Fruit fly (Drosophila melanogaster) whole organism, embryonic: Measurements from ENCODE around the gene CG16853.
A peak's percentile ranks its signal among the peaks of the same experiment; 100 is the strongest.

ENCODE experiments used
- ATbp ChIP-seq: fragments of 200-800 bp; sonication (Bioruptor generic); optimal IDR thresholded peaks from 2 replicates; lab custom pipeline; 2017; ENCODE audit warnings: missing biosample characterization, mild to moderate bottlenecking, missing genetic modification characterization, missing genetic modification reagents
- B-H1 ChIP-seq: fragments of 200-800 bp; sonication (Bioruptor generic); IDR thresholded peaks from 3 replicates; pipeline ENCODE4 v1.3.6; 2022; ENCODE audit warnings: missing biosample characterization, missing genetic modification characterization
- B-H2 ChIP-seq: fragments of 200-800 bp; sonication (Bioruptor generic); optimal IDR thresholded peaks from 2 replicates; lab custom pipeline; 2018; ENCODE audit warnings: missing biosample characterization, mild to moderate bottlenecking, missing genetic modification characterization
- BtbVII ChIP-seq: fragments of 200-800 bp; sonication (Bioruptor generic); optimal IDR thresholded peaks from 3 replicates; lab custom pipeline; 2017; ENCODE audit warnings: missing biosample characterization, mild to moderate bottlenecking, missing genetic modification characterization
- CG11504 ChIP-seq: fragments of 200-800 bp; sonication (Bioruptor generic); optimal IDR thresholded peaks from 3 replicates; lab custom pipeline; 2019; ENCODE audit warnings: missing biosample characterization, mild to moderate bottlenecking, missing genetic modification characterization, moderate library complexity
- CG12769 ChIP-seq: fragments of 200-800 bp; sonication (Bioruptor generic); optimal IDR thresholded peaks from 2 replicates; lab custom pipeline; 2019; ENCODE audit warnings: missing biosample characterization, mild to moderate bottlenecking, missing genetic modification characterization, moderate library complexity
- CG13296 ChIP-seq: fragments of 200-800 bp; sonication (Bioruptor generic); optimal IDR thresholded peaks from 3 replicates; lab custom pipeline; 2018; ENCODE audit warnings: missing biosample characterization, mild to moderate bottlenecking, missing genetic modification characterization
- CG15269 ChIP-seq: fragments of 200-800 bp; sonication (Bioruptor generic); optimal IDR thresholded peaks from 2 replicates; lab custom pipeline; 2018; ENCODE audit warnings: missing biosample characterization, mild to moderate bottlenecking, missing genetic modification characterization, moderate library complexity
- CG15601 ChIP-seq: fragments of 200-800 bp; sonication (Bioruptor generic); optimal IDR thresholded peaks from 3 replicates; lab custom pipeline; 2019; ENCODE audit warnings: missing biosample characterization, mild to moderate bottlenecking, missing genetic modification characterization, moderate library complexity
- CG17359 ChIP-seq: fragments of 200-800 bp; sonication (Bioruptor generic); optimal IDR thresholded peaks from 3 replicates; lab custom pipeline; 2018; ENCODE audit warnings: missing biosample characterization, mild to moderate bottlenecking, missing genetic modification characterization, moderate library complexity
- CG17829 ChIP-seq: fragments of 200-800 bp; optimal IDR thresholded peaks from 2 replicates; lab custom pipeline; 2019; ENCODE audit warnings: missing biosample characterization, mild to moderate bottlenecking, missing genetic modification characterization, moderate library complexity
- CG30403 ChIP-seq: fragments of 200-800 bp; sonication (Bioruptor generic); optimal IDR thresholded peaks from 3 replicates; lab custom pipeline; 2016; ENCODE audit warnings: missing biosample characterization, missing genetic modification characterization
- CG3065 ChIP-seq: fragments of 200-800 bp; sonication (Bioruptor generic); optimal IDR thresholded peaks from 2 replicates; lab custom pipeline; 2016; ENCODE audit warnings: missing biosample characterization, missing genetic modification characterization
- CG3163 ChIP-seq: fragments of 200-800 bp; sonication (Bioruptor generic); optimal IDR thresholded peaks from 3 replicates; lab custom pipeline; 2016; ENCODE audit warnings: missing biosample characterization, missing genetic modification characterization
- CG3838 ChIP-seq: fragments of 200-800 bp; sonication (Bioruptor generic); optimal IDR thresholded peaks from 3 replicates; lab custom pipeline; 2016; ENCODE audit warnings: missing biosample characterization, missing genetic modification characterization
- CG6791 ChIP-seq: fragments of 200-800 bp; sonication (Bioruptor generic); IDR thresholded peaks from 3 replicates; pipeline ENCODE4 v1.3.6; 2022; ENCODE audit warnings: missing biosample characterization, missing genetic modification characterization; ENCODE audit not compliant: partially characterized antibody
- CG7556 ChIP-seq: fragments of 200-800 bp; sonication (Bioruptor generic); optimal IDR thresholded peaks from 2 replicates; lab custom pipeline; 2017; ENCODE audit warnings: missing biosample characterization, mild to moderate bottlenecking, missing genetic modification characterization
- CG8924 ChIP-seq: fragments of 200-800 bp; optimal IDR thresholded peaks from 3 replicates; lab custom pipeline; 2019; ENCODE audit warnings: missing biosample characterization, mild to moderate bottlenecking, missing genetic modification characterization, moderate library complexity
- CG8944 ChIP-seq: fragments of 200-800 bp; sonication (Bioruptor generic); optimal IDR thresholded peaks from 3 replicates; lab custom pipeline; 2016; ENCODE audit warnings: missing biosample characterization, missing genetic modification characterization
- CG9817 ChIP-seq: fragments of 200-800 bp; sonication (Bioruptor generic); optimal IDR thresholded peaks from 2 replicates; lab custom pipeline; 2018; ENCODE audit warnings: missing biosample characterization, mild to moderate bottlenecking, missing genetic modification characterization, moderate library complexity
- CoRest ChIP-seq: fragments of 200-800 bp; sonication (Bioruptor generic); optimal IDR thresholded peaks from 3 replicates; lab custom pipeline; 2018; ENCODE audit warnings: missing biosample characterization, mild to moderate bottlenecking, missing genetic modification characterization, moderate library complexity
- Doc2 ChIP-seq: fragments of 200-800 bp; sonication (Bioruptor generic); IDR thresholded peaks from 2 replicates; pipeline ENCODE4 v1.3.6; 2022; ENCODE audit warnings: missing biosample characterization, missing genetic modification characterization
- Dp ChIP-seq: fragments of 200-800 bp; sonication (Bioruptor generic); optimal IDR thresholded peaks from 2 replicates; lab custom pipeline; 2018; ENCODE audit warnings: missing biosample characterization, mild to moderate bottlenecking, missing genetic modification characterization, moderate library complexity
- Dref ChIP-seq: fragments of 200-800 bp; sonication (Bioruptor generic); IDR thresholded peaks from 2 replicates; pipeline ENCODE4 v1.3.6; 2022; ENCODE audit warnings: missing biosample characterization, missing genetic modification characterization
- Fer1 ChIP-seq: fragments of 200-800 bp; sonication (Bioruptor generic); optimal IDR thresholded peaks from 2 replicates; lab custom pipeline; 2017; ENCODE audit warnings: missing biosample characterization, mild to moderate bottlenecking, missing genetic modification characterization
- HLH54F ChIP-seq: fragments of 200-800 bp; sonication (Bioruptor generic); optimal IDR thresholded peaks from 3 replicates; lab custom pipeline; 2016; ENCODE audit warnings: missing biosample characterization, missing genetic modification characterization
- Meics ChIP-seq: fragments of 200-800 bp; sonication (Bioruptor generic); optimal IDR thresholded peaks from 2 replicates; lab custom pipeline; 2017; ENCODE audit warnings: missing biosample characterization, mild to moderate bottlenecking, missing genetic modification characterization
- Ssrp ChIP-seq: fragments of 200-800 bp; sonication (Bioruptor generic); optimal IDR thresholded peaks from 2 replicates; lab custom pipeline; 2018; ENCODE audit warnings: missing biosample characterization, mild to moderate bottlenecking, missing genetic modification characterization, moderate library complexity
- Stat92E ChIP-seq, 3 experiments: fragments of >200 bp in 2 of 3; fragments of 200-800 bp in 1 of 3; sonication (Bioruptor generic) in 1 of 3; optimal IDR thresholded peaks; 2 replicates each; lab custom pipeline; 2017 to 2019; ENCODE audit warnings: missing biosample characterization in 3 of 3, missing genetic modification characterization in 3 of 3, mild to moderate bottlenecking in 1 of 3, moderate library complexity in 1 of 3
- bsh ChIP-seq, 2 experiments: fragments of 200-800 bp; sonication (Bioruptor generic); optimal IDR thresholded peaks; 2 replicates each; lab custom pipeline; 2017 to 2018; ENCODE audit warnings: mild to moderate bottlenecking in 2 of 2, missing biosample characterization in 2 of 2, missing genetic modification characterization in 2 of 2, moderate library complexity in 1 of 2
- chm ChIP-seq: fragments of 200-800 bp; sonication (Bioruptor generic); IDR thresholded peaks from 2 replicates; pipeline ENCODE4 v1.3.6; 2022; ENCODE audit warnings: missing biosample characterization, missing genetic modification characterization
- ci ChIP-seq: fragments of 200-800 bp; sonication (Bioruptor generic); IDR thresholded peaks from 3 replicates; pipeline ENCODE4 v1.3.6; 2022; ENCODE audit warnings: missing biosample characterization, missing genetic modification characterization
- dpn ChIP-seq, 2 experiments: fragments of 200-800 bp; sonication (Bioruptor generic); optimal IDR thresholded peaks; 3 replicates each; lab custom pipeline; 2016; ENCODE audit warnings: missing biosample characterization in 2 of 2, missing genetic modification characterization in 2 of 2
- ftz-f1 ChIP-seq: fragments of 200-800 bp; sonication (Bioruptor generic); optimal IDR thresholded peaks from 2 replicates; lab custom pipeline; 2016; ENCODE audit warnings: missing biosample characterization, missing genetic modification characterization
- gcm ChIP-seq: fragments of 200-800 bp; sonication (Bioruptor generic); optimal IDR thresholded peaks from 2 replicates; lab custom pipeline; 2019; ENCODE audit warnings: missing biosample characterization, mild to moderate bottlenecking, missing genetic modification characterization, moderate library complexity
- gfzf ChIP-seq: fragments of 200-800 bp; sonication (Bioruptor generic); optimal IDR thresholded peaks from 2 replicates; lab custom pipeline; 2016; ENCODE audit warnings: missing biosample characterization, mild to moderate bottlenecking, missing genetic modification characterization, moderate library complexity
- jumu ChIP-seq: fragments of 200-800 bp; sonication (Bioruptor generic); optimal IDR thresholded peaks from 3 replicates; lab custom pipeline; 2016; ENCODE audit warnings: missing biosample characterization, missing genetic modification characterization
- maf-S ChIP-seq: fragments of 200-800 bp; sonication (Bioruptor generic); optimal IDR thresholded peaks from 2 replicates; lab custom pipeline; 2016; ENCODE audit warnings: missing biosample characterization, missing genetic modification characterization
- mld ChIP-seq: fragments of 200-800 bp; sonication (Bioruptor generic); IDR thresholded peaks from 3 replicates; pipeline ENCODE4 v1.3.6; 2022; ENCODE audit warnings: missing biosample characterization, missing genetic modification characterization; ENCODE audit not compliant: partially characterized antibody
- pan ChIP-seq, 4 experiments: fragments of >200 bp in 3 of 4; fragments of 200-800 bp in 1 of 4; sonication (Bioruptor generic) in 1 of 4; optimal IDR thresholded peaks in 3 of 4; IDR thresholded peaks in 1 of 4; 2 replicates each; pipeline versions ENCODE4 v1.3.6 to Lab custom; 2017 to 2022; ENCODE audit warnings: missing biosample characterization in 2 of 4, missing genetic modification characterization in 2 of 4, mixed read lengths in 1 of 4
- ro ChIP-seq: fragments of 200-800 bp; sonication (Bioruptor generic); IDR thresholded peaks from 2 replicates; pipeline ENCODE4 v1.3.6; 2022; ENCODE audit warnings: missing biosample characterization, missing genetic modification characterization
- sim ChIP-seq: fragments of 200-800 bp; sonication (Bioruptor generic); IDR thresholded peaks from 2 replicates; pipeline ENCODE4 v1.3.6; 2022; ENCODE audit warnings: missing biosample characterization, missing genetic modification characterization
- slbo ChIP-seq: fragments of 200-800 bp; sonication (Bioruptor generic); IDR thresholded peaks from 2 replicates; pipeline ENCODE4 v1.3.6; 2022; ENCODE audit warnings: missing biosample characterization, missing genetic modification characterization
- ssp ChIP-seq: fragments of 200-800 bp; sonication (Bioruptor generic); IDR thresholded peaks from 2 replicates; pipeline ENCODE4 v1.3.6; 2022; ENCODE audit warnings: missing biosample characterization, missing genetic modification characterization
- stc ChIP-seq: fragments of 200-800 bp; sonication (Bioruptor generic); IDR thresholded peaks from 2 replicates; pipeline ENCODE4 v1.3.6; 2022; ENCODE audit warnings: missing biosample characterization, missing genetic modification characterization
- sug ChIP-seq: fragments of 200-800 bp; optimal IDR thresholded peaks from 2 replicates; lab custom pipeline; 2019; ENCODE audit warnings: missing biosample characterization, mild to moderate bottlenecking, missing genetic modification characterization, moderate library complexity
- tup ChIP-seq: fragments of 200-800 bp; sonication (Bioruptor generic); optimal IDR thresholded peaks from 2 replicates; lab custom pipeline; 2016; ENCODE audit warnings: missing biosample characterization, mild to moderate bottlenecking, missing genetic modification characterization, moderate library complexity
- unpg ChIP-seq: fragments of 200-800 bp; sonication (Bioruptor generic); optimal IDR thresholded peaks from 3 replicates; lab custom pipeline; 2018; ENCODE audit warnings: missing biosample characterization, mild to moderate bottlenecking, missing genetic modification characterization, moderate library complexity
- wor ChIP-seq: fragments of 200-800 bp; sonication (Bioruptor generic); IDR thresholded peaks from 2 replicates; pipeline ENCODE4 v1.3.6; 2022; ENCODE audit warnings: missing biosample characterization, missing genetic modification characterization

CG16853 gene

dm6 chr2L:13571791-13572451 is 29.9 kb downstream of the CG16853 start (continued):
- TF ChIP-seq CG3163 (GFP tag; lab: Kevin White, UChicago) (no peak), dpn (GFP tag; optimal IDR thresholded peaks at IDR 0.05; lab: Kevin White, UChicago) (no peak), BtbVII (GFP tag; lab: Kevin White, UChicago) (no peak), B-H1 (GFP tag; lab: Robert Waterston, UW) (0 out of 3 replicates have a peak, but pooled peaks have one; percentile 11), Stat92E (GFP tag; optimal IDR thresholded peaks at IDR 0.05; lab: Kevin White, UChicago) (no peak), Fer1 (no peak), Meics (peak; percentile 53), Dref (GFP tag; lab: Robert Waterston, UW) (no peak), gcm (GFP tag; lab: Kevin White, UChicago) (no peak), B-H2 (GFP tag; lab: Kevin White, UChicago) (no peak), mld (GFP tag; lab: Robert Waterston, UW) (no peak), CG8944 (no peak), sug (tag; lab: Kevin White, UChicago) (no peak), CG30403 (GFP tag; lab: Kevin White, UChicago) (peak; percentile 5), tup (no peak), CG9817 (tag; lab: Kevin White, UChicago) (no peak), CG15269 (tag; lab: Kevin White, UChicago) (peak; percentile 38), CG11504 (peak; percentile 58), sim (GFP tag; lab: Robert Waterston, UW) (no peak), CG3065 (GFP tag; lab: Kevin White, UChicago) (no peak), wor (GFP tag; lab: Robert Waterston, UW) (no peak), CG8924 (tag; lab: Kevin White, UChicago) (no peak), CG15601 (peak; percentile 5), unpg (GFP tag; lab: Kevin White, UChicago) (peak; percentile 3), ro (no peak), CG12769 (tag; lab: Kevin White, UChicago) (no peak), ftz-f1 (GFP tag; lab: Kevin White, UChicago) (no peak), ssp (no peak), slbo (GFP tag; lab: Robert Waterston, UW) (0 out of 2 replicates have a peak, but pooled peaks have one; percentile 10), CoRest (tag; lab: Kevin White, UChicago) (peak; percentile 53), chm (no peak), Doc2 (GFP tag; lab: Robert Waterston, UW) (no peak), bsh (GFP tag; optimal IDR thresholded peaks at IDR 0.05; lab: Kevin White, UChicago) (peak in 1 of 2 experiments; percentile 51), CG17829 (tag; lab: Kevin White, UChicago) (no peak), Dp (GFP tag; lab: Kevin White, UChicago) (no peak), CG7556 (GFP tag; lab: Kevin White, UChicago) (peak; percentile 41), ATbp (GFP tag; lab: Kevin White, UChicago) (no peak), CG3838 (GFP tag; lab: Kevin White, UChicago) (no peak), pan (optimal IDR thresholded peaks at IDR 0.05; lab: Kevin White, UChicago) (no peak), pan (GFP tag; optimal IDR thresholded peaks at IDR 0.05 in 1 of 2, IDR thresholded peaks at IDR 0.05 in 1 of 2) (peak in 1 of 2 experiments; percentile 20), ci (GFP tag; lab: Robert Waterston, UW) (peak; percentile 46; the same call in 1 of the 3 replicates), CG17359 (tag; lab: Kevin White, UChicago) (peak; percentile 46), HLH54F (GFP tag; lab: Kevin White, UChicago) (no peak), gfzf (GFP tag; lab: Kevin White, UChicago) (no peak), jumu (GFP tag; lab: Kevin White, UChicago) (no peak), maf-S (GFP tag; lab: Kevin White, UChicago) (no peak), CG13296 (GFP tag; lab: Kevin White, UChicago) (peak; percentile 42), Ssrp (tag; lab: Kevin White, UChicago) (peak; percentile 34), CG6791 (GFP tag; lab: Robert Waterston, UW) (no peak), stc (no peak)
